Fruit fly (Drosophila melanogaster) whole organism, embryonic: ENCODE data around the gene hkb.

ENCODE experiments used
- Aef1 ChIP-seq: fragments of 200-800 bp; sonication (Bioruptor generic); IDR thresholded peaks from 3 replicates; pipeline ENCODE4 v1.3.6; 2022; ENCODE audit warnings: missing biosample characterization, missing genetic modification characterization
- Atf3 ChIP-seq: fragments of 200-800 bp; sonication (Bioruptor generic); optimal IDR thresholded peaks from 3 replicates; lab custom pipeline; 2016; ENCODE audit warnings: missing biosample characterization, missing genetic modification characterization
- C15 ChIP-seq: fragments of 200-800 bp; sonication (Bioruptor generic); IDR thresholded peaks from 3 replicates; pipeline ENCODE4 v1.3.6; 2022; ENCODE audit warnings: missing biosample characterization, missing genetic modification characterization
- CG10321 ChIP-seq: fragments of 200-800 bp; sonication (Bioruptor generic); IDR thresholded peaks from 2 replicates; pipeline ENCODE4 v1.3.6; 2022; ENCODE audit warnings: missing biosample characterization, missing genetic modification characterization
- CG10462 ChIP-seq: fragments of 200-800 bp; sonication (Bioruptor generic); optimal IDR thresholded peaks from 2 replicates; lab custom pipeline; 2016; ENCODE audit warnings: missing biosample characterization, missing genetic modification characterization
- CG10979 ChIP-seq: fragments of 200-800 bp; sonication (Bioruptor generic); optimal IDR thresholded peaks from 2 replicates; lab custom pipeline; 2018; ENCODE audit warnings: missing biosample characterization, mild to moderate bottlenecking, missing genetic modification characterization, moderate library complexity
- CG12659 ChIP-seq: fragments of 200-800 bp; sonication (Bioruptor generic); optimal IDR thresholded peaks from 3 replicates; lab custom pipeline; 2017; ENCODE audit warnings: mild to moderate bottlenecking, missing biosample characterization, missing genetic modification reagents, missing genetic modification characterization
- CG13123 ChIP-seq: fragments of 200-800 bp; sonication (Bioruptor generic); optimal IDR thresholded peaks from 2 replicates; lab custom pipeline; 2016; ENCODE audit warnings: missing biosample characterization, missing genetic modification characterization
- CG13424 ChIP-seq: fragments of 200-800 bp; sonication (Bioruptor generic); optimal IDR thresholded peaks from 2 replicates; lab custom pipeline; 2019; ENCODE audit warnings: missing biosample characterization, mild to moderate bottlenecking, missing genetic modification characterization, moderate library complexity
- CG14050 ChIP-seq: fragments of 200-800 bp; sonication (Bioruptor generic); IDR thresholded peaks from 3 replicates; pipeline ENCODE4 v1.3.6; 2022; ENCODE audit warnings: missing biosample characterization, missing genetic modification characterization
- CG17186 ChIP-seq: fragments of 200-800 bp; sonication (Bioruptor generic); optimal IDR thresholded peaks from 3 replicates; lab custom pipeline; 2017; ENCODE audit warnings: missing biosample characterization, missing genetic modification reagents, missing genetic modification characterization
- CG17612 ChIP-seq: fragments of 200-800 bp; sonication (Bioruptor generic); IDR thresholded peaks from 2 replicates; pipeline ENCODE4 v1.3.6; 2022; ENCODE audit warnings: missing biosample characterization, missing genetic modification characterization
- CG18476 ChIP-seq: fragments of 200-800 bp; sonication (Bioruptor generic); optimal IDR thresholded peaks from 2 replicates; lab custom pipeline; 2016; ENCODE audit warnings: missing biosample characterization, mild to moderate bottlenecking, missing genetic modification characterization
- CG2199 ChIP-seq: fragments of 200-800 bp; sonication (Bioruptor generic); IDR thresholded peaks from 3 replicates; pipeline ENCODE4 v1.3.6; 2022; ENCODE audit warnings: missing biosample characterization, missing genetic modification characterization
- CG30020 ChIP-seq: fragments of 200-800 bp; optimal IDR thresholded peaks from 2 replicates; lab custom pipeline; 2019; ENCODE audit warnings: missing biosample characterization, mild to moderate bottlenecking, missing genetic modification characterization, moderate library complexity
- CG3065 ChIP-seq: fragments of 200-800 bp; sonication (Bioruptor generic); optimal IDR thresholded peaks from 2 replicates; lab custom pipeline; 2016; ENCODE audit warnings: missing biosample characterization, missing genetic modification characterization
- CG31224 ChIP-seq: fragments of 200-800 bp; sonication (Bioruptor generic); IDR thresholded peaks from 2 replicates; pipeline ENCODE4 v1.3.6; 2022; ENCODE audit warnings: missing biosample characterization, missing genetic modification characterization
- CG3838 ChIP-seq: fragments of 200-800 bp; sonication (Bioruptor generic); optimal IDR thresholded peaks from 3 replicates; lab custom pipeline; 2016; ENCODE audit warnings: missing biosample characterization, missing genetic modification characterization
- CG6689 ChIP-seq: fragments of 200-800 bp; sonication (Bioruptor generic); IDR thresholded peaks from 2 replicates; pipeline ENCODE4 v1.3.6; 2022; ENCODE audit warnings: missing biosample characterization, missing genetic modification characterization
- CG6791 ChIP-seq: fragments of 200-800 bp; sonication (Bioruptor generic); IDR thresholded peaks from 3 replicates; pipeline ENCODE4 v1.3.6; 2022; ENCODE audit warnings: missing biosample characterization, missing genetic modification characterization; ENCODE audit not compliant: partially characterized antibody
- CG6813 ChIP-seq: fragments of 200-800 bp; sonication (Bioruptor generic); optimal IDR thresholded peaks from 2 replicates; lab custom pipeline; 2017; ENCODE audit warnings: missing biosample characterization, missing genetic modification characterization, mild to moderate bottlenecking, moderate library complexity, missing genetic modification reagents
- CG8388 ChIP-seq: fragments of 200-800 bp; sonication (Bioruptor generic); optimal IDR thresholded peaks from 2 replicates; lab custom pipeline; 2019; ENCODE audit warnings: missing biosample characterization, mild to moderate bottlenecking, missing genetic modification characterization, moderate library complexity
- CG9797 ChIP-seq: fragments of 200-800 bp; sonication (Bioruptor generic); optimal IDR thresholded peaks from 3 replicates; lab custom pipeline; 2018; ENCODE audit warnings: missing biosample characterization, mild to moderate bottlenecking, missing genetic modification characterization
- CG9817 ChIP-seq: fragments of 200-800 bp; sonication (Bioruptor generic); optimal IDR thresholded peaks from 2 replicates; lab custom pipeline; 2018; ENCODE audit warnings: missing biosample characterization, mild to moderate bottlenecking, missing genetic modification characterization, moderate library complexity
- ERR ChIP-seq: fragments of 200-800 bp; sonication (Bioruptor generic); optimal IDR thresholded peaks from 2 replicates; lab custom pipeline; 2016; ENCODE audit warnings: missing biosample characterization, missing genetic modification characterization
- Elba2 ChIP-seq: fragments of 200-800 bp; sonication (Bioruptor generic); optimal IDR thresholded peaks from 3 replicates; lab custom pipeline; 2016; ENCODE audit warnings: missing biosample characterization, missing genetic modification characterization
- Hr51 ChIP-seq, 2 experiments: fragments of 200-800 bp; sonication (Bioruptor generic); optimal IDR thresholded peaks; 2 replicates in 1 of 2; 3 replicates in 1 of 2; lab custom pipeline; 2016 to 2018; ENCODE audit warnings: missing biosample characterization in 2 of 2, missing genetic modification characterization in 2 of 2, mild to moderate bottlenecking in 1 of 2, moderate library complexity in 1 of 2
- Med ChIP-seq: fragments of 200-800 bp; sonication (Bioruptor generic); peaks from one replicate; lab custom pipeline; 2016; ENCODE audit warnings: missing biosample characterization, missing genetic modification characterization, mild to moderate bottlenecking, inconsistent platforms, moderate library complexity
- Opbp ChIP-seq: fragments of 200-800 bp; sonication (Bioruptor generic); IDR thresholded peaks from 3 replicates; pipeline ENCODE4 v1.3.6; 2022; ENCODE audit warnings: missing biosample characterization, missing genetic modification characterization; ENCODE audit not compliant: partially characterized antibody
- PHDP ChIP-seq: fragments of 200-800 bp; sonication (Bioruptor generic); optimal IDR thresholded peaks from 3 replicates; lab custom pipeline; 2018; ENCODE audit warnings: missing biosample characterization, mild to moderate bottlenecking, missing genetic modification characterization, moderate library complexity
- ap ChIP-seq: fragments of 200-800 bp; sonication (Bioruptor generic); IDR thresholded peaks from 2 replicates; pipeline ENCODE4 v1.3.6; 2022; ENCODE audit warnings: missing biosample characterization, missing genetic modification characterization
- ash1 ChIP-seq: fragments of 200-800 bp; sonication (Bioruptor generic); optimal IDR thresholded peaks from 2 replicates; lab custom pipeline; 2018; ENCODE audit warnings: missing biosample characterization, mild to moderate bottlenecking, missing genetic modification characterization
- br ChIP-seq: fragments of >200 bp; optimal IDR thresholded peaks from 2 replicates; lab custom pipeline; 2017
- btn ChIP-seq: fragments of 200-800 bp; sonication (Bioruptor generic); optimal IDR thresholded peaks from 2 replicates; lab custom pipeline; 2016; ENCODE audit warnings: missing biosample characterization, missing genetic modification characterization
- en ChIP-seq: fragments of 200-800 bp; sonication (Bioruptor generic); optimal IDR thresholded peaks from 2 replicates; lab custom pipeline; 2016; ENCODE audit warnings: missing biosample characterization, missing genetic modification characterization
- fd3F ChIP-seq: fragments of 200-800 bp; sonication (Bioruptor generic); optimal IDR thresholded peaks from 2 replicates; lab custom pipeline; 2018; ENCODE audit warnings: missing biosample characterization, mild to moderate bottlenecking, missing genetic modification characterization, moderate library complexity
- gcm2 ChIP-seq: fragments of 200-800 bp; sonication (Bioruptor generic); optimal IDR thresholded peaks from 2 replicates; lab custom pipeline; 2016; ENCODE audit warnings: missing biosample characterization, missing genetic modification characterization
- gfzf ChIP-seq: fragments of 200-800 bp; sonication (Bioruptor generic); optimal IDR thresholded peaks from 2 replicates; lab custom pipeline; 2016; ENCODE audit warnings: missing biosample characterization, mild to moderate bottlenecking, missing genetic modification characterization, moderate library complexity
- kay ChIP-seq: fragments of 200-800 bp; sonication (Bioruptor generic); optimal IDR thresholded peaks from 2 replicates; lab custom pipeline; 2016; ENCODE audit warnings: missing biosample characterization, missing genetic modification characterization
- ken ChIP-seq: fragments of 200-800 bp; sonication (Bioruptor generic); IDR thresholded peaks from 3 replicates; pipeline ENCODE4 v1.3.6; 2022; ENCODE audit warnings: missing biosample characterization, missing genetic modification characterization
- lilli ChIP-seq: fragments of 200-800 bp; sonication (Bioruptor generic); optimal IDR thresholded peaks from 3 replicates; lab custom pipeline; 2016; ENCODE audit warnings: missing biosample characterization, missing genetic modification characterization
- mam ChIP-seq: fragments of 200-800 bp; sonication (Bioruptor generic); optimal IDR thresholded peaks from 3 replicates; lab custom pipeline; 2016; ENCODE audit warnings: missing biosample characterization, missing genetic modification characterization
- nerfin-1 ChIP-seq: fragments of 200-800 bp; sonication (Bioruptor generic); optimal IDR thresholded peaks from 3 replicates; lab custom pipeline; 2019; ENCODE audit warnings: missing biosample characterization, mild to moderate bottlenecking, missing genetic modification characterization, moderate library complexity
- pho ChIP-seq: fragments of 200-800 bp; sonication (Bioruptor generic); optimal IDR thresholded peaks from 2 replicates; lab custom pipeline; 2016; ENCODE audit warnings: missing biosample characterization, missing genetic modification characterization
- phol ChIP-seq: fragments of 200-800 bp; sonication (Bioruptor generic); optimal IDR thresholded peaks from 3 replicates; lab custom pipeline; 2018; ENCODE audit warnings: missing biosample characterization, mild to moderate bottlenecking, missing genetic modification characterization, moderate library complexity
- pum ChIP-seq: fragments of 200-800 bp; sonication (Bioruptor generic); optimal IDR thresholded peaks from 2 replicates; lab custom pipeline; 2016; ENCODE audit warnings: missing biosample characterization, missing genetic modification characterization
- sd ChIP-seq: fragments of 200-800 bp; sonication (Bioruptor generic); optimal IDR thresholded peaks from 3 replicates; lab custom pipeline; 2018; ENCODE audit warnings: missing biosample characterization, mild to moderate bottlenecking, missing genetic modification characterization, moderate library complexity
- slou ChIP-seq: fragments of 200-800 bp; sonication (Bioruptor generic); optimal IDR thresholded peaks from 3 replicates; lab custom pipeline; 2016; ENCODE audit warnings: missing biosample characterization, missing genetic modification characterization
- sob ChIP-seq: fragments of 200-800 bp; sonication (Bioruptor generic); IDR thresholded peaks from 2 replicates; pipeline ENCODE4 v1.3.6; 2022; ENCODE audit warnings: missing biosample characterization, missing genetic modification characterization
- wek ChIP-seq: fragments of 200-800 bp; sonication (Bioruptor generic); optimal IDR thresholded peaks from 3 replicates; lab custom pipeline; 2018; ENCODE audit warnings: missing biosample characterization, mild to moderate bottlenecking, missing genetic modification characterization, moderate library complexity
- z ChIP-seq: fragments of 200-800 bp; sonication (Bioruptor generic); IDR thresholded peaks from 3 replicates; pipeline ENCODE4 v1.3.6; 2022; ENCODE audit warnings: missing biosample characterization, missing genetic modification characterization

Gene hkb

dm6 chr3R:4311067-4311723, 35.3 kb downstream of the hkb start, which contains the start of gene Suv3 (continued):
- TF ChIP-seq kay (GFP tag; lab: Kevin White, UChicago): no peak
- TF ChIP-seq CG10979 (tag; lab: Kevin White, UChicago): peak; percentile 48
- no peak for TF ChIP-seq CG6813
- TF ChIP-seq ken (GFP tag; lab: Robert Waterston, UW): no peak
- TF ChIP-seq slou (GFP tag; lab: Kevin White, UChicago): no peak
- no peak for TF ChIP-seq z
- peak; percentile 65 for TF ChIP-seq Med
- no peak for TF ChIP-seq gfzf (GFP tag; lab: Kevin White, UChicago)
- TF ChIP-seq CG13123 (GFP tag; lab: Kevin White, UChicago): no peak
- no peak for TF ChIP-seq CG31224
- no peak for TF ChIP-seq ERR (GFP tag; lab: Kevin White, UChicago)
- TF ChIP-seq CG10462 (GFP tag; lab: Kevin White, UChicago): no peak
- TF ChIP-seq gcm2 (GFP tag; lab: Kevin White, UChicago): no peak
- no peak for TF ChIP-seq CG3838
- TF ChIP-seq Elba2: no peak
- TF ChIP-seq en (GFP tag; lab: Kevin White, UChicago): no peak
- TF ChIP-seq CG18476 (GFP tag; lab: Kevin White, UChicago): no peak
- TF ChIP-seq pum (GFP tag; lab: Kevin White, UChicago): no peak
- TF ChIP-seq fd3F (GFP tag; lab: Kevin White, UChicago): peak; percentile 25
- no peak for TF ChIP-seq CG17612 (GFP tag; lab: Robert Waterston, UW)
- no peak for TF ChIP-seq Aef1 (GFP tag; lab: Robert Waterston, UW)
- TF ChIP-seq CG13424 (tag; lab: Kevin White, UChicago): peak; percentile 59
- peak; percentile 26 for TF ChIP-seq CG12659 (GFP tag; lab: Kevin White, UChicago)
- no peak for TF ChIP-seq CG2199 (GFP tag; lab: Robert Waterston, UW)
- peak; percentile 93 for TF ChIP-seq wek (GFP tag; lab: Kevin White, UChicago)
- TF ChIP-seq CG6791: no peak
- no peak for TF ChIP-seq CG9797
- TF ChIP-seq CG6689 (GFP tag; lab: Robert Waterston, UW): 0 out of 2 replicates have a peak, but pooled peaks have one; percentile 28
- TF ChIP-seq phol (tag; lab: Kevin White, UChicago): peak; percentile 60
- TF ChIP-seq Hr51 (GFP tag; optimal IDR thresholded peaks at IDR 0.05; lab: Kevin White, UChicago): peak in 1 of 2 experiments; percentile 58
- TF ChIP-seq Opbp: 0 out of 3 replicates have a peak, but pooled peaks have one; percentile 37
- no peak for TF ChIP-seq btn (GFP tag; lab: Kevin White, UChicago)
- peak; percentile 2 for TF ChIP-seq PHDP
- peak; percentile 36 for TF ChIP-seq CG9817 (tag; lab: Kevin White, UChicago)
- no peak for TF ChIP-seq sd (tag; lab: Kevin White, UChicago)
- TF ChIP-seq br: no peak
- TF ChIP-seq ap (GFP tag; lab: Robert Waterston, UW): no peak
- TF ChIP-seq CG17186: no peak
- peak; percentile 72 for TF ChIP-seq CG30020 (tag; lab: Kevin White, UChicago)
- TF ChIP-seq ash1 (GFP tag; lab: Kevin White, UChicago): no peak
- no peak for TF ChIP-seq pho (GFP tag; lab: Kevin White, UChicago)
- TF ChIP-seq mam: no peak
- peak; percentile 48 for TF ChIP-seq CG8388 (GFP tag; lab: Kevin White, UChicago)
- TF ChIP-seq CG14050 (GFP tag; lab: Robert Waterston, UW): no peak
- no peak for TF ChIP-seq C15
- no peak for TF ChIP-seq lilli
- 0 out of 2 replicates have a peak, but pooled peaks have one; percentile 23 for TF ChIP-seq sob (GFP tag; lab: Robert Waterston, UW)
- no peak for TF ChIP-seq Atf3 (GFP tag; lab: Kevin White, UChicago)
- no peak for TF ChIP-seq CG10321 (GFP tag; lab: Robert Waterston, UW)
- TF ChIP-seq nerfin-1 (tag; lab: Kevin White, UChicago): no peak
- TF ChIP-seq CG3065 (GFP tag; lab: Kevin White, UChicago): no peak
